Fruit fly (Drosophila melanogaster) whole organism, embryonic: Measurements from ENCODE around the gene CG12951.

ENCODE experiments used
- Abd-B ChIP-seq: fragments of 200-800 bp; sonication (Bioruptor generic); optimal IDR thresholded peaks from 2 replicates; lab custom pipeline; 2018; ENCODE audit warnings: missing biosample characterization, mild to moderate bottlenecking, missing genetic modification characterization, moderate library complexity
- Awh ChIP-seq: fragments of 200-800 bp; sonication (Bioruptor generic); IDR thresholded peaks from 2 replicates; pipeline ENCODE4, ENCODE4 v1.3.6; 2022; ENCODE audit warnings: missing biosample characterization, missing genetic modification characterization
- B-H1 ChIP-seq: fragments of 200-800 bp; sonication (Bioruptor generic); IDR thresholded peaks from 3 replicates; pipeline ENCODE4 v1.3.6; 2022; ENCODE audit warnings: missing biosample characterization, missing genetic modification characterization
- BEAF-32 ChIP-seq: fragments of 200-800 bp; sonication (Bioruptor generic); optimal IDR thresholded peaks from 3 replicates; lab custom pipeline; 2017; ENCODE audit warnings: missing biosample characterization, missing genetic modification characterization, mild to moderate bottlenecking, moderate library complexity, missing genetic modification reagents
- CG10209 ChIP-seq: fragments of 200-800 bp; sonication (Bioruptor generic); optimal IDR thresholded peaks from 3 replicates; lab custom pipeline; 2017; ENCODE audit warnings: missing biosample characterization, mild to moderate bottlenecking, missing genetic modification characterization, missing genetic modification reagents
- CG10959 ChIP-seq: fragments of 200-800 bp; sonication (Bioruptor generic); IDR thresholded peaks from 2 replicates; pipeline ENCODE4 v1.3.6; 2022; ENCODE audit warnings: missing biosample characterization, missing genetic modification characterization
- CG11695 ChIP-seq: fragments of 200-800 bp; sonication (Bioruptor generic); IDR thresholded peaks from 3 replicates; pipeline ENCODE4 v1.3.6; 2022; ENCODE audit warnings: missing biosample characterization, missing genetic modification characterization
- CG12744 ChIP-seq: fragments of 200-800 bp; sonication (Bioruptor generic); optimal IDR thresholded peaks from 2 replicates; lab custom pipeline; 2016; ENCODE audit warnings: missing biosample characterization, missing genetic modification characterization
- CG17328 ChIP-seq: fragments of 200-800 bp; sonication (Bioruptor generic); IDR thresholded peaks from 2 replicates; pipeline ENCODE4 v1.3.6; 2022; ENCODE audit warnings: missing biosample characterization, missing genetic modification characterization
- CG17612 ChIP-seq: fragments of 200-800 bp; sonication (Bioruptor generic); IDR thresholded peaks from 2 replicates; pipeline ENCODE4 v1.3.6; 2022; ENCODE audit warnings: missing biosample characterization, missing genetic modification characterization
- CG17829 ChIP-seq: fragments of 200-800 bp; optimal IDR thresholded peaks from 2 replicates; lab custom pipeline; 2019; ENCODE audit warnings: missing biosample characterization, mild to moderate bottlenecking, missing genetic modification characterization, moderate library complexity
- CG3065 ChIP-seq: fragments of 200-800 bp; sonication (Bioruptor generic); optimal IDR thresholded peaks from 2 replicates; lab custom pipeline; 2016; ENCODE audit warnings: missing biosample characterization, missing genetic modification characterization
- CG31365 ChIP-seq: fragments of 200-800 bp; sonication (Bioruptor generic); optimal IDR thresholded peaks from 2 replicates; lab custom pipeline; 2018; ENCODE audit warnings: missing biosample characterization, mild to moderate bottlenecking, missing genetic modification characterization
- CG34376 ChIP-seq: fragments of 200-800 bp; sonication (Bioruptor generic); optimal IDR thresholded peaks from 2 replicates; lab custom pipeline; 2018; ENCODE audit warnings: missing biosample characterization, mild to moderate bottlenecking, missing genetic modification characterization
- CG6654 ChIP-seq: fragments of 200-800 bp; sonication (Bioruptor generic); optimal IDR thresholded peaks from 2 replicates; lab custom pipeline; 2017; ENCODE audit warnings: missing biosample characterization, mild to moderate bottlenecking, missing genetic modification characterization
- CTCF ChIP-seq: fragments of 200-800 bp; sonication (Bioruptor generic); optimal IDR thresholded peaks from 2 replicates; lab custom pipeline; 2017; ENCODE audit warnings: missing biosample characterization, mild to moderate bottlenecking, missing genetic modification characterization, moderate library complexity
- CrebB ChIP-seq: fragments of 200-800 bp; sonication (Bioruptor generic); optimal IDR thresholded peaks from 3 replicates; lab custom pipeline; 2018; ENCODE audit warnings: missing biosample characterization, mild to moderate bottlenecking, missing genetic modification characterization
- Deaf1 ChIP-seq: fragments of 200-800 bp; optimal IDR thresholded peaks from 3 replicates; lab custom pipeline; 2019; ENCODE audit warnings: missing biosample characterization, mild to moderate bottlenecking, missing genetic modification characterization, moderate library complexity
- Dip2 ChIP-seq: fragments of 200-800 bp; sonication (Bioruptor generic); IDR thresholded peaks from 2 replicates; pipeline ENCODE4 v1.3.6; 2022; ENCODE audit warnings: missing biosample characterization, missing genetic modification characterization
- H15 ChIP-seq: fragments of 200-800 bp; sonication (Bioruptor generic); IDR thresholded peaks from 3 replicates; pipeline ENCODE4 v1.3.6; 2022; ENCODE audit warnings: missing biosample characterization, missing genetic modification characterization
- HmgD ChIP-seq: fragments of 200-800 bp; sonication (Bioruptor generic); optimal IDR thresholded peaks from 3 replicates; lab custom pipeline; 2016; ENCODE audit warnings: missing biosample characterization, missing genetic modification characterization
- Max ChIP-seq: fragments of 200-800 bp; sonication (Bioruptor generic); optimal IDR thresholded peaks from 2 replicates; lab custom pipeline; 2016; ENCODE audit warnings: missing biosample characterization, mild to moderate bottlenecking, missing genetic modification characterization
- Mrtf ChIP-seq: fragments of 200-800 bp; sonication (Bioruptor generic); IDR thresholded peaks from 3 replicates; pipeline ENCODE4 v1.3.6; 2022; ENCODE audit warnings: missing biosample characterization, missing genetic modification characterization
- Side ChIP-seq: fragments of 200-800 bp; sonication (Bioruptor generic); optimal IDR thresholded peaks from 2 replicates; lab custom pipeline; 2016; ENCODE audit warnings: missing biosample characterization, missing genetic modification characterization
- Sry-β ChIP-seq: fragments of 200-800 bp; sonication (Bioruptor generic); optimal IDR thresholded peaks from 2 replicates; lab custom pipeline; 2018; ENCODE audit warnings: missing biosample characterization, mild to moderate bottlenecking, missing genetic modification characterization, moderate library complexity
- ab ChIP-seq: fragments of 200-800 bp; sonication (Bioruptor generic); optimal IDR thresholded peaks from 2 replicates; lab custom pipeline; 2016; ENCODE audit warnings: missing biosample characterization, missing genetic modification characterization
- al ChIP-seq: fragments of 200-800 bp; sonication (Bioruptor generic); IDR thresholded peaks from 2 replicates; pipeline ENCODE4 v1.3.6; 2022; ENCODE audit warnings: missing biosample characterization, missing genetic modification characterization
- amos ChIP-seq: fragments of 200-800 bp; sonication (Bioruptor generic); IDR thresholded peaks from 2 replicates; pipeline ENCODE4 v1.3.6; 2022; ENCODE audit warnings: missing biosample characterization, missing genetic modification characterization; ENCODE audit not compliant: partially characterized antibody
- aop ChIP-seq: fragments of 200-800 bp; sonication (Bioruptor generic); IDR thresholded peaks from 2 replicates; pipeline ENCODE4 v1.3.6; 2022; ENCODE audit warnings: missing biosample characterization, missing genetic modification characterization
- ara ChIP-seq: fragments of 200-800 bp; sonication (Bioruptor generic); IDR thresholded peaks from 2 replicates; pipeline ENCODE4 v1.3.6; 2022; ENCODE audit warnings: missing biosample characterization, missing genetic modification characterization
- ase ChIP-seq: fragments of 200-800 bp; sonication (Bioruptor generic); IDR thresholded peaks from 3 replicates; pipeline ENCODE4 v1.3.6; 2022; ENCODE audit warnings: missing biosample characterization, missing genetic modification characterization
- bab2 ChIP-seq: fragments of 200-800 bp; sonication (Bioruptor generic); optimal IDR thresholded peaks from 2 replicates; lab custom pipeline; 2016; ENCODE audit warnings: missing biosample characterization, missing genetic modification characterization
- bsh ChIP-seq, 2 experiments: fragments of 200-800 bp; sonication (Bioruptor generic); optimal IDR thresholded peaks; 2 replicates each; lab custom pipeline; 2017 to 2018; ENCODE audit warnings: mild to moderate bottlenecking in 2 of 2, missing biosample characterization in 2 of 2, missing genetic modification characterization in 2 of 2, moderate library complexity in 1 of 2
- cad ChIP-seq: fragments of >200 bp; optimal IDR thresholded peaks from 2 replicates; lab custom pipeline; 2017; ENCODE audit warnings: missing biosample characterization, missing genetic modification characterization
- caup ChIP-seq: fragments of 200-800 bp; sonication (Bioruptor generic); optimal IDR thresholded peaks from 3 replicates; lab custom pipeline; 2017; ENCODE audit warnings: missing biosample characterization, mild to moderate bottlenecking, missing genetic modification characterization, moderate library complexity; ENCODE audit not compliant: severe bottlenecking
- croc ChIP-seq: fragments of 200-800 bp; sonication (Bioruptor generic); conservative IDR thresholded peaks from 3 replicates; pipeline ENCODE4 v1.3.6; 2022; ENCODE audit warnings: missing biosample characterization, missing genetic modification characterization
- dimm ChIP-seq: fragments of 200-800 bp; sonication (Bioruptor generic); IDR thresholded peaks from 2 replicates; pipeline ENCODE4 v1.3.6; 2022; ENCODE audit warnings: missing biosample characterization, missing genetic modification characterization
- dmrt11E ChIP-seq: fragments of 200-800 bp; sonication (Bioruptor generic); optimal IDR thresholded peaks from 3 replicates; lab custom pipeline; 2018; ENCODE audit warnings: missing biosample characterization, mild to moderate bottlenecking, missing genetic modification characterization, moderate library complexity
- dmrt99B ChIP-seq: fragments of 200-800 bp; sonication (Bioruptor generic); optimal IDR thresholded peaks from 2 replicates; lab custom pipeline; 2018; ENCODE audit warnings: missing biosample characterization, mild to moderate bottlenecking, missing genetic modification characterization, moderate library complexity
- exex ChIP-seq: fragments of 200-800 bp; sonication (Bioruptor generic); optimal IDR thresholded peaks from 4 replicates; lab custom pipeline; 2018; ENCODE audit warnings: missing biosample characterization, mild to moderate bottlenecking, missing genetic modification characterization, moderate library complexity
- gt ChIP-seq: fragments of 200-800 bp; sonication (Bioruptor generic); IDR thresholded peaks from 2 replicates; pipeline ENCODE4 v1.3.6; 2022; ENCODE audit warnings: missing biosample characterization, missing genetic modification characterization
- h ChIP-seq: fragments of >200 bp; optimal IDR thresholded peaks from 2 replicates; lab custom pipeline; 2017
- nom ChIP-seq: fragments of 200-800 bp; sonication (Bioruptor generic); optimal IDR thresholded peaks from 2 replicates; lab custom pipeline; 2017; ENCODE audit warnings: missing biosample characterization, missing genetic modification characterization, mild to moderate bottlenecking, moderate library complexity, missing genetic modification reagents
- pros ChIP-seq: fragments of 200-800 bp; sonication (Bioruptor generic); optimal IDR thresholded peaks from 3 replicates; lab custom pipeline; 2019; ENCODE audit warnings: missing biosample characterization, mild to moderate bottlenecking, missing genetic modification characterization, moderate library complexity
- pzg ChIP-seq: fragments of 200-800 bp; sonication (Bioruptor generic); optimal IDR thresholded peaks from 3 replicates; lab custom pipeline; 2018; ENCODE audit warnings: missing biosample characterization, mild to moderate bottlenecking, missing genetic modification characterization, moderate library complexity
- schlank ChIP-seq: fragments of 200-800 bp; sonication (Bioruptor generic); optimal IDR thresholded peaks from 2 replicates; lab custom pipeline; 2018; ENCODE audit warnings: missing biosample characterization, mild to moderate bottlenecking, missing genetic modification characterization
- scrt ChIP-seq: fragments of 200-800 bp; sonication (Bioruptor generic); optimal IDR thresholded peaks from 2 replicates; lab custom pipeline; 2018; ENCODE audit warnings: missing biosample characterization, mild to moderate bottlenecking, missing genetic modification characterization, moderate library complexity
- sna ChIP-seq: fragments of 200-800 bp; sonication (Bioruptor generic); IDR thresholded peaks from 2 replicates; pipeline ENCODE4 v1.3.6; 2022; ENCODE audit warnings: missing biosample characterization, missing genetic modification characterization; ENCODE audit not compliant: partially characterized antibody
- stwl ChIP-seq: fragments of 200-800 bp; sonication (Bioruptor generic); optimal IDR thresholded peaks from 3 replicates; lab custom pipeline; 2018; ENCODE audit warnings: missing biosample characterization, mild to moderate bottlenecking, missing genetic modification characterization, moderate library complexity
- tap ChIP-seq: fragments of 200-800 bp; optimal IDR thresholded peaks from 3 replicates; lab custom pipeline; 2019; ENCODE audit warnings: missing biosample characterization, mild to moderate bottlenecking, missing genetic modification characterization, moderate library complexity
- trh ChIP-seq: fragments of 200-800 bp; sonication (Bioruptor generic); optimal IDR thresholded peaks from 2 replicates; lab custom pipeline; 2016; ENCODE audit warnings: missing biosample characterization, missing genetic modification characterization
- unc-4 ChIP-seq: fragments of 200-800 bp; sonication (Bioruptor generic); IDR thresholded peaks from 2 replicates; pipeline ENCODE4 v1.3.6; 2022; ENCODE audit warnings: missing biosample characterization, missing genetic modification characterization; ENCODE audit not compliant: partially characterized antibody
- zfh1 ChIP-seq: fragments of 200-800 bp; sonication (Bioruptor generic); IDR thresholded peaks from 3 replicates; pipeline ENCODE4 v1.3.6; 2022; ENCODE audit warnings: missing biosample characterization, missing genetic modification characterization

CG12951 gene

DNA sequence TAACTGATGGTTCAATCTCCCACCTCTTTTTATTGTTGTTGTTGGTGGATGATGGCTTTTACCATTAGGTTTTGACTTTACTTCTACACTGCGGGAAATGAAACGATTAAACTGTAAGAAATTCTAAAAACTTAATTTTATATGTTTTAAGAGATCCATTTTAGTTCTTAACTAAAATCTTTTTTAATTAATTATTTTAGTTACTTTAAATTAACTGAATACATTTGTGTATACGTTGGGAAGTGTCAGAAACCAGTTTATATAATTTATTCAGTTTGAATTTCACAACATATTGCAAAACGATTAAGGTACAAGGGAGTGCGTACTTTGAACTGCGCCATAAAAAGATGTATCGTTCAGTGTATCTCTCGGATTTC lies 23.1 kb upstream of the CG12951 start (continued):
- TF ChIP-seq CG12744 (GFP tag; lab: Kevin White, UChicago) (no peak), scrt (GFP tag; lab: Kevin White, UChicago) (peak; percentile 86), CG6654 (peak; percentile 63), h (no peak), sna (GFP tag; lab: Robert Waterston, UW) (no peak), Dip2 (no peak), Deaf1 (tag; lab: Kevin White, UChicago) (peak; percentile 63), ara (no peak), Sry-β (GFP tag; lab: Kevin White, UChicago) (no peak), schlank (tag; lab: Kevin White, UChicago) (peak; percentile 44), zfh1 (GFP tag; lab: Robert Waterston, UW) (no peak), trh (peak; percentile 36), HmgD (GFP tag; lab: Kevin White, UChicago) (no peak), Side (GFP tag; lab: Kevin White, UChicago) (peak; percentile 17), CG34376 (GFP tag; lab: Kevin White, UChicago) (no peak), ase (no peak), CG3065 (GFP tag; lab: Kevin White, UChicago) (peak; percentile 58), CG10959 (GFP tag; lab: Robert Waterston, UW) (no peak), stwl (no peak), amos (GFP tag; lab: Robert Waterston, UW) (no peak), B-H1 (no peak), exex (tag; lab: Kevin White, UChicago) (peak; percentile 51), CG31365 (tag; lab: Kevin White, UChicago) (no peak), tap (peak; percentile 92), ab (no peak), aop (GFP tag; lab: Robert Waterston, UW) (no peak), caup (GFP tag; lab: Kevin White, UChicago) (peak; percentile 80), cad (no peak), CG17328 (no peak), CG17612 (GFP tag; lab: Robert Waterston, UW) (no peak), dmrt99B (tag; lab: Kevin White, UChicago) (peak; percentile 94), bab2 (peak; percentile 42), Max (GFP tag; lab: Kevin White, UChicago) (peak; percentile 78), pzg (GFP tag; lab: Kevin White, UChicago) (no peak), al (GFP tag; lab: Robert Waterston, UW) (no peak), CG11695 (GFP tag; lab: Robert Waterston, UW) (no peak), CG17829 (tag; lab: Kevin White, UChicago) (peak; percentile 93), unc-4 (GFP tag; lab: Robert Waterston, UW) (no peak), dmrt11E (tag; lab: Kevin White, UChicago) (peak; percentile 84), dimm (GFP tag; lab: Robert Waterston, UW) (no peak), Abd-B (GFP tag; lab: Kevin White, UChicago) (no peak), gt (GFP tag; lab: Robert Waterston, UW) (no peak), Awh (GFP tag; lab: Robert Waterston, UW) (no peak), nom (GFP tag; lab: Kevin White, UChicago) (peak; percentile 56), H15 (GFP tag; lab: Robert Waterston, UW) (no peak), CG10209 (peak; percentile 86), BEAF-32 (GFP tag; lab: Kevin White, UChicago) (no peak), CrebB (no peak), CTCF (GFP tag; lab: Kevin White, UChicago) (peak; percentile 41), Mrtf (no peak), pros (GFP tag; lab: Kevin White, UChicago) (no peak), bsh (GFP tag; optimal IDR thresholded peaks at IDR 0.05; lab: Kevin White, UChicago) (peak; percentile 69 to 91), croc (peak; percentile 65)
